Fruit fly (Drosophila melanogaster): ENCODE data around the gene Pebp1.
A peak's percentile ranks its signal among the peaks of the same experiment; 100 is the strongest.

The Pebp1 gene

DNA sequence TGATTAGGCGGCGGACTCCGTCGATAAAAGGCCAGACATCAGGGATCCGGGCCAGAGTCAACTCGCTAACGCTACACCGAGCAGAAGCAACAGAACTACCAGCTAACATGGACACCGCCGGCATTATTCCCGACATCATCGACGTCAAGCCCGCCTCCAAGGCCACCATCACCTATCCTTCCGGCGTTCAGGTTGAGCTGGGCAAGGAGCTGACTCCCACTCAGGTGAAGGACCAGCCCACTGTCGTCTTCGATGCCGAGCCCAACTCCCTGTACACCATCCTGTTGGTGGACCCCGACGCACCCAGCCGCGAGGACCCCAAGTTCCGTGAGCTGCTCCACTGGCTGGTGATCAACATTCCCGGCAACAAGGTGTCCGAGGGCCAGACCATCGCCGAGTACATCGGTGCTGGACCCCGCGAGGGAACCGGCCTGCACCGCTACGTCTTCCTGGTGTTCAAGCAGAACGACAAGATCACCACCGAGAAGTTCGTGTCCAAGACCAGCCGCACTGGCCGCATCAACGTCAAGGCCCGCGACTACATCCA is at the start of gene Pebp1:
Gene Pebp1 (plus strand): TSS at position 51 of the 547 bp plus-strand sequence.
- no peak for TF ChIP-seq rn (GFP tag; IDR thresholded peaks at IDR 0.05)
- TF ChIP-seq CG15710 (tag; optimal IDR thresholded peaks at IDR 0.05): no peak
- no peak for TF ChIP-seq CG12605 (GFP tag; IDR thresholded peaks at IDR 0.05)
- no peak for TF ChIP-seq Pif1B (GFP tag; optimal IDR thresholded peaks at IDR 0.05)
- no peak for TF ChIP-seq CG9948 (tag; optimal IDR thresholded peaks at IDR 0.05)
- TF ChIP-seq CG17806 (tag; optimal IDR thresholded peaks at IDR 0.05): no peak
- no peak for TF ChIP-seq Snoo (tag; optimal IDR thresholded peaks at IDR 0.05)
- TF ChIP-seq CG13204 (GFP tag; optimal IDR thresholded peaks at IDR 0.05): no peak
- TF ChIP-seq Ets98B (GFP tag; IDR thresholded peaks at IDR 0.05): no peak
- no peak for TF ChIP-seq Pif1A (GFP tag; optimal IDR thresholded peaks at IDR 0.05)
- TF ChIP-seq CG34367 (tag; optimal IDR thresholded peaks at IDR 0.05): no peak
- no peak for TF ChIP-seq CG8301 (tag; optimal IDR thresholded peaks at IDR 0.05)
- TF ChIP-seq CG8159 (tag; optimal IDR thresholded peaks at IDR 0.05): no peak
- no peak for TF ChIP-seq CG32121 (GFP tag; IDR thresholded peaks at IDR 0.05)
- no peak for TF ChIP-seq EcR (GFP tag; optimal IDR thresholded peaks at IDR 0.05)
- TF ChIP-seq CG4496 (GFP tag; IDR thresholded peaks at IDR 0.05): no peak
- TF ChIP-seq fd96Ca (GFP tag; IDR thresholded peaks at IDR 0.05): no peak
- TF ChIP-seq D1 (tag; optimal IDR thresholded peaks at IDR 0.05): no peak

DNA sequence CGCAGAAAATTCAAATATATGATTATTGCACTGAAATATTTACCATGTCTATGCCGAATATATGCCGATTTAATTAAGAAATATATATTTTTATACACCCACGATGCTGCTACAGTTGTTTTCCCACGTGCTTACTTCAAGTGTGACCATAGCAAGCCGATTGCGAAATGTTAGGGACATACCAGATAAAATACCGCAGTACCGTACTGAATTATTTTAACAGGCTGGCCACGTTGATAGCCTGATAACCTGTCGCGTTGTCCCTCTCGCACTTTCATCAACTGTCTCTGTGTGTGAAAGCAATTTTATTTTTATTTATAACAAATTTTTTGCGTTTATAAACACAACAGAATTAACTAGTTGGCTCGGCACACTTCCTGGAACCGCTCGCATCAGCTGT is 44.9 kb upstream of the Pebp1 start, which contains the start of the genes Nop56 and mats:
Gene Nop56 (minus strand): TSS at position 158 of the 400 bp plus-strand sequence.
Gene mats (plus strand): TSS at position 251 of the 400 bp plus-strand sequence.
- no peak for TF ChIP-seq Pif1B (GFP tag; optimal IDR thresholded peaks at IDR 0.05)
- TF ChIP-seq EcR (GFP tag; optimal IDR thresholded peaks at IDR 0.05): no peak
- no peak for TF ChIP-seq gl (tag; optimal IDR thresholded peaks at IDR 0.05)
- TF ChIP-seq CG14655 (GFP tag; optimal IDR thresholded peaks at IDR 0.05): no peak
- no peak for TF ChIP-seq CG8301 (tag; optimal IDR thresholded peaks at IDR 0.05)
- no peak for TF ChIP-seq CG34367 (tag; optimal IDR thresholded peaks at IDR 0.05)
- TF ChIP-seq fd96Ca (GFP tag; IDR thresholded peaks at IDR 0.05): no peak
- TF ChIP-seq CG4496 (GFP tag; IDR thresholded peaks at IDR 0.05): 0 out of 3 replicates have a peak, but pooled peaks have one; percentile 29

DNA sequence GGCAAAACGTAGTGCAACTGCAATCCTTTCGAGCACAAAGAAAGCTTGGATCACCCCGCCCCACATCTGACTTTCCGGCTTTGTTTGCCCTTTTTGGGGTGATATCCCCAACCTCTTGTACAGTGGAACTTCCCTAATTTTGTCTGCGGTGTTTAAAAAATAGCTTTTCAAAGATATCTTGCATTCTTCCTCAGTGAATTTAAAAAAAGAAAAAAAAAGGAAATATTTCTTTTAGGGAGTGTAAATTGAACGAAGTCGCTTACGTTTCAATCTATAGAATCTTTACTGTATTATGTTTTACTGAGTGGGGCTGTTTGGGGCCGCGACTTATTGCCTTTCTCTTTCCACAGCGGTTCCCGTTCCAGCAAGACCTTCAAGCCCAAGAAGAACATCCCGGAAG is 44.2 kb upstream of the Pebp1 start:
- TF ChIP-seq CG10348 (GFP tag; IDR thresholded peaks at IDR 0.05) (0 out of 2 replicates have a peak, but pooled peaks have one; percentile 32), CG8159 (tag; optimal IDR thresholded peaks at IDR 0.05) (peak; percentile 55), gl (tag; optimal IDR thresholded peaks at IDR 0.05) (no peak), CG32121 (GFP tag; IDR thresholded peaks at IDR 0.05) (peak; percentile 60; the same call in 1 of the 2 replicates), CG15710 (tag; optimal IDR thresholded peaks at IDR 0.05) (peak; percentile 70), CG13204 (GFP tag; optimal IDR thresholded peaks at IDR 0.05) (no peak), CG14655 (GFP tag; optimal IDR thresholded peaks at IDR 0.05) (no peak), Ets98B (GFP tag; IDR thresholded peaks at IDR 0.05) (peak; percentile 70), EcR (GFP tag; optimal IDR thresholded peaks at IDR 0.05) (no peak), Snoo (tag; optimal IDR thresholded peaks at IDR 0.05) (peak; percentile 87), CG12605 (GFP tag; IDR thresholded peaks at IDR 0.05) (peak; percentile 61), Pif1A (GFP tag; optimal IDR thresholded peaks at IDR 0.05) (peak; percentile 74), CG8301 (tag; optimal IDR thresholded peaks at IDR 0.05) (no peak), CG17806 (tag; optimal IDR thresholded peaks at IDR 0.05) (peak; percentile 43), Pif1B (GFP tag; optimal IDR thresholded peaks at IDR 0.05) (peak; percentile 71), D1 (tag; optimal IDR thresholded peaks at IDR 0.05) (no peak), CG34367 (tag; optimal IDR thresholded peaks at IDR 0.05) (peak; percentile 23), CG4496 (GFP tag; IDR thresholded peaks at IDR 0.05) (peak; percentile 86), rn (GFP tag; IDR thresholded peaks at IDR 0.05) (no peak), fd96Ca (GFP tag; IDR thresholded peaks at IDR 0.05) (no peak), CG9948 (tag; optimal IDR thresholded peaks at IDR 0.05) (peak; percentile 49)

DNA sequence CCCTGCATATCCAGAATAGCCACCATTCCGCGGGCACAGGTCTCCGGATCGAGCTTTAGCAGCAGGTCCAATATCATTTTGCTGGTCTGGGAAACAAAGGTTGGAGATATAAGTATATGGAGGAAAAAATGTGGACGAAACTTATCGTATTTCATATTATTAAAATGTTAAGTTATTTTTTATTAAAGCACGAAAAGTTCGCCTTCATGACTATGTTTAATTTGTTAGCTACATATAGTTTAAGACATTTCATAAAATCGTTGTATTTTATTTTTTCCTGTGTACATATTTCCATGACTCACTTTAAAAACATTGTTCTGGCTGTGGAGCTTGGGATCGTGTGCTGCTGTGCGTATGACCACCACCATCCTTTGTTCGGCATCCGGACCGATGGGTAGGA is 41.8 kb upstream of the Pebp1 start:
- TF ChIP-seq Snoo (tag; optimal IDR thresholded peaks at IDR 0.05): peak; percentile 30
- TF ChIP-seq CG8301 (tag; optimal IDR thresholded peaks at IDR 0.05): no peak
- TF ChIP-seq D1 (tag; optimal IDR thresholded peaks at IDR 0.05): no peak
- no peak for TF ChIP-seq Pif1A (GFP tag; optimal IDR thresholded peaks at IDR 0.05)
- peak; percentile 50 for TF ChIP-seq CG9948 (tag; optimal IDR thresholded peaks at IDR 0.05)
- TF ChIP-seq CG13204 (GFP tag; optimal IDR thresholded peaks at IDR 0.05): no peak
- TF ChIP-seq CG10348 (GFP tag; IDR thresholded peaks at IDR 0.05): no peak
- no peak for TF ChIP-seq CG14655 (GFP tag; optimal IDR thresholded peaks at IDR 0.05)
- peak; percentile 63 for TF ChIP-seq CG15710 (tag; optimal IDR thresholded peaks at IDR 0.05)
- no peak for TF ChIP-seq fd96Ca (GFP tag; IDR thresholded peaks at IDR 0.05)
- peak; percentile 58 for TF ChIP-seq CG17806 (tag; optimal IDR thresholded peaks at IDR 0.05)
- no peak for TF ChIP-seq rn (GFP tag; IDR thresholded peaks at IDR 0.05)
- TF ChIP-seq CG4496 (GFP tag; IDR thresholded peaks at IDR 0.05): 0 out of 3 replicates have a peak, but pooled peaks have one; percentile 37
- TF ChIP-seq EcR (GFP tag; optimal IDR thresholded peaks at IDR 0.05): peak; percentile 30
- no peak for TF ChIP-seq CG32121 (GFP tag; IDR thresholded peaks at IDR 0.05)
- no peak for TF ChIP-seq Ets98B (GFP tag; IDR thresholded peaks at IDR 0.05)
- TF ChIP-seq CG12605 (GFP tag; IDR thresholded peaks at IDR 0.05): 0 out of 2 replicates have a peak, but pooled peaks have one; percentile 34
- TF ChIP-seq Pif1B (GFP tag; optimal IDR thresholded peaks at IDR 0.05): no peak
- no peak for TF ChIP-seq gl (tag; optimal IDR thresholded peaks at IDR 0.05)
- TF ChIP-seq CG34367 (tag; optimal IDR thresholded peaks at IDR 0.05): peak; percentile 45
- peak; percentile 66 for TF ChIP-seq CG8159 (tag; optimal IDR thresholded peaks at IDR 0.05)

DNA sequence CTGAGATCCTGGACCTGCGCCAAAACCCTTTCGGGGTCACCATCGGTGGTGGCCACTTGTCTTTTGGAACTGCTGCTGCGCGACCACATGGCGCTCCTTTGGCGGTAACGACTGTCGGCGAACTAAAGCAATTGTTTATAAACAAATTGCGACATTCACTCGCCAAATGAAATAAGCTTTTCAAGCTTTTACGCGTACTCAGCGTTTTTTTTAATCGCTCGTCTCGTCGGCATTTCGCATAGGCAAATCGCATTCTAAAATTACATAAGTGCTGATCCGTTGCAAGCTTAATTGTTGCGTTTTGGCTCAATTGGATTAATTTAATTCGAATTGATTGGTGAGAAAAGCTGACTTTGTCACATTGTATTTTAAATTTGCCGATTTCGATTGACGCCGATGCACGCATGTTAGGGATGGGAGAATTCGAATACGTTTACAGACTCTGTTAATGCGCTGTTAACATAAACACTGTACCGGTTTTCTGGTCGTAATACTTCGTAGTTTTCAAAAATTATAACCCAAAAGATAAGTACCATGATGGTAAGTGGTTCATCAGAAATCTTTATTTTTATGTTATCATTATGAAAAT is 41.1 kb upstream of the Pebp1 start, which contains the start of gene pinta:
Gene pinta (minus strand): TSS at position 328 of the 589 bp plus-strand sequence.
- TF ChIP-seq fd96Ca (GFP tag; IDR thresholded peaks at IDR 0.05) (no peak), Pif1B (GFP tag; optimal IDR thresholded peaks at IDR 0.05) (no peak), CG12605 (GFP tag; IDR thresholded peaks at IDR 0.05) (no peak), CG8159 (tag; optimal IDR thresholded peaks at IDR 0.05) (no peak), CG9948 (tag; optimal IDR thresholded peaks at IDR 0.05) (no peak), CG4496 (GFP tag; IDR thresholded peaks at IDR 0.05) (no peak), CG15710 (tag; optimal IDR thresholded peaks at IDR 0.05) (no peak), gl (tag; optimal IDR thresholded peaks at IDR 0.05) (no peak), CG10348 (GFP tag; IDR thresholded peaks at IDR 0.05) (no peak), EcR (GFP tag; optimal IDR thresholded peaks at IDR 0.05) (no peak), Ets98B (GFP tag; IDR thresholded peaks at IDR 0.05) (no peak), Snoo (tag; optimal IDR thresholded peaks at IDR 0.05) (no peak), CG8301 (tag; optimal IDR thresholded peaks at IDR 0.05) (no peak), rn (GFP tag; IDR thresholded peaks at IDR 0.05) (no peak)
